Fruit fly (Drosophila melanogaster) Kc167 (cell line): ENCODE results near the gene ham.

ENCODE experiments used
- Myc ChIP-seq: fragments of >200 bp; optimal IDR thresholded peaks from 2 replicates; lab custom pipeline; 2017; ENCODE audit warnings: missing external identifiers
- Sin3A ChIP-seq: fragments of >200 bp; optimal IDR thresholded peaks from 2 replicates; lab custom pipeline; 2018; ENCODE audit warnings: missing external identifiers
- h ChIP-seq: fragments of >200 bp; optimal IDR thresholded peaks from 3 replicates; lab custom pipeline; 2018; ENCODE audit warnings: missing external identifiers
- insv ChIP-seq: fragments of >200 bp; optimal IDR thresholded peaks from 3 replicates; lab custom pipeline; 2018; ENCODE audit warnings: missing external identifiers
- psq ChIP-seq: fragments of >200 bp; optimal IDR thresholded peaks from 2 replicates; lab custom pipeline; 2017; ENCODE audit warnings: missing external identifiers
- ttk ChIP-seq: sonication (Bioruptor generic); optimal IDR thresholded peaks from 2 replicates; lab custom pipeline; 2017; ENCODE audit warnings: missing external identifiers

Gene ham

DNA sequence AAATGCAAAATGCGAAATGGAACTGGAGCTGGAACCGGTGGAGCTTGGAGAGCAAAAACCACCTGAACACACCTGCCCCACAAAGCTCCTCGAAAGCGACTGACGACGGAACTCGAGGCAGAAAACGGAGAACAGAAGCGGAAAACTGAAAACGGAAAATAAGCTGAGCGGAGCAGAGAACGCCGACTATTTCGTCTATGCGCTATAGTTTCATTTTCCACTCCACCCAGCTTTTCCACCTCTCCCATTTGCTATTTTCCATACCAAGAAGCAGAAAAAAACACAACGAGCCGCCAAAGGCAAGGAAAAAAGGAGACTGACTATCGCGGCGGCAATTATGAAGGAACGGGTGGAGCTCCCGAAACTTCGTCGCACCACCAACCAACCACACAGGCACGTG is at the start of gene ham:
TSS of gene ham (minus strand) at position 101 of the 400 bp plus-strand sequence.
- TF ChIP-seq ttk (lab: Kevin White, UChicago) (no peak), insv (lab: Kevin White, UChicago) (no peak), Sin3A (no peak), h (no peak), psq (lab: Kevin White, UChicago) (no peak), Myc (no peak)

DNA sequence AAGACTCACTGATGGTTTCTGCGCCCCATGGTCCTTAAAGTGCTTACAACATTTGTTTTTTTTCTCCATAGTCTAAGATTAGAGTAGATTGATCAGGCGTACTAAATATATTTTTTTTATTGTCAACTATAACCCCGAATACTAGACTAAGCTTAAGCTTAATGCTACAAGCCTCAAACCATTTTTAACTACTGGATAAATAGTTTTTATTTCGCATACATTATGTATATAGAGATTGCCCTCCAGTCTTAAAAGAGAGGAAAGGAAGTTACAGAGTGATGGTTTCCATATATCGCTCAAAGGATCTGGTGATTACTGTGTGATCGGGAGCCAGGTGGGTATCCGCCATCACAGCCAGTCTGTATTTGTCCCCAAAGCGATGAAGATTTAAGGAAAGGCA is 48.5 kb upstream of the ham start, which contains the start of gene CG31752:
TSS of gene CG31752 (minus strand) at position 101 of the 400 bp plus-strand sequence.
- TF ChIP-seq Sin3A (no peak), h (no peak), ttk (lab: Kevin White, UChicago) (no peak), Myc (no peak), insv (lab: Kevin White, UChicago) (no peak), psq (lab: Kevin White, UChicago) (no peak)

DNA sequence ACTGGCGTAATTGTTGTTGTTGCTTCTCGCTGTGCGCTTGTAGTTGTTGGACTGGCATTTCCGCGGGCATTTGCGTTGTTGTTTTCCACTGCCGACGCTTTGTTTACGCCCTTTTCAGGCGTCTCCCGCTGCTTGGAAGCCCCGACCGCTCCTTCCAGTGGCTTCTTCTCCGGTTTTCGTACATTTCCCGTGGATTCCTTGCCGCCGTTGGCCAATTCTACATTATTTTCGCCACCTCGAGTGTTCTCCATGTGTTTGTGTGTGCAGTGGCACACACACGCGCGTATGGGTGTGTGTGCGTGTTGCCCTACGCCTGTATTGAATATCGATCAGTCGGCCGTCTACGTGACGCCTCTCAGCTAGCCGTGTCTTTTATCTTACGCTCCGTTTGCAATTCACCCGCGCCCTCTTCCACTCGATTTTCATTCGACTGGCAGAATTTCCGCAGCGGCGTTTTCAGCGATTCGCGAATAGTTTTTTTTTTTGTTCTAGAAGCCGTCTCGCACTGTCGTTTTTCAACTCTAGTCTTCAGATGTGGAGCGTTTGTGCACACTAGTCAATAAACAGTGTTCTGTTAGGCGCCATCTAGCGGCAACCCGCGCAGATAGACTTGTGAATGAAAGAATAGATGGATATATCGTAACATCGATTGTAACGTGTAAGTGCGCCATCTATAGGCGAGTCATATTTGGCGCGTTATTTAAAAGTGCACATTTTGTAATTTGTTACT is 46.6 kb upstream of the ham start, which contains the start of gene CG10600:
TSS of gene CG10600 (minus strand) at position 537 of the 730 bp plus-strand sequence.
- no peak for TF ChIP-seq Myc

DNA sequence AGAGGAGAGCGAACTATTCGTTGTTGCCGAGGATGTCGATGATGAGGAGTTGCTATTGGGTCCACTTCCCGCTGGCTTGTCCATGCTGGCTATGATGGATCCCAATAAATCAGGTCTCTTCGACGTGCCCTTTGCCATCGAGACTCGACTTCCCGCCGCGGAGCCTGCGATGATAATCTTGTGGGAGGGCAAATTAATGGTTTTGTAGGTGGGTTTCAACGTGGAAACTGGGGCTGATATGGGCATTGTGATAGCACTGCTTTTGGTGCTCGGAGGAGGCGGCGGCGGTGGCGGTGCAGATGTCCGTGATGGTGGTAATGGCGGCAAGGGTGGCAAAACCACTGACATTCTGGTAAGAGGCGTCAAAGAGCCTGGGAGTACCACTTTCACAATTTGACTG is 41.8 kb upstream of the ham start:
- TF ChIP-seq Myc = no peak
- TF ChIP-seq Sin3A = no peak
- TF ChIP-seq psq (lab: Kevin White, UChicago) = no peak
- TF ChIP-seq h = no peak
- TF ChIP-seq insv (lab: Kevin White, UChicago) = no peak
- TF ChIP-seq ttk (lab: Kevin White, UChicago) = no peak

DNA sequence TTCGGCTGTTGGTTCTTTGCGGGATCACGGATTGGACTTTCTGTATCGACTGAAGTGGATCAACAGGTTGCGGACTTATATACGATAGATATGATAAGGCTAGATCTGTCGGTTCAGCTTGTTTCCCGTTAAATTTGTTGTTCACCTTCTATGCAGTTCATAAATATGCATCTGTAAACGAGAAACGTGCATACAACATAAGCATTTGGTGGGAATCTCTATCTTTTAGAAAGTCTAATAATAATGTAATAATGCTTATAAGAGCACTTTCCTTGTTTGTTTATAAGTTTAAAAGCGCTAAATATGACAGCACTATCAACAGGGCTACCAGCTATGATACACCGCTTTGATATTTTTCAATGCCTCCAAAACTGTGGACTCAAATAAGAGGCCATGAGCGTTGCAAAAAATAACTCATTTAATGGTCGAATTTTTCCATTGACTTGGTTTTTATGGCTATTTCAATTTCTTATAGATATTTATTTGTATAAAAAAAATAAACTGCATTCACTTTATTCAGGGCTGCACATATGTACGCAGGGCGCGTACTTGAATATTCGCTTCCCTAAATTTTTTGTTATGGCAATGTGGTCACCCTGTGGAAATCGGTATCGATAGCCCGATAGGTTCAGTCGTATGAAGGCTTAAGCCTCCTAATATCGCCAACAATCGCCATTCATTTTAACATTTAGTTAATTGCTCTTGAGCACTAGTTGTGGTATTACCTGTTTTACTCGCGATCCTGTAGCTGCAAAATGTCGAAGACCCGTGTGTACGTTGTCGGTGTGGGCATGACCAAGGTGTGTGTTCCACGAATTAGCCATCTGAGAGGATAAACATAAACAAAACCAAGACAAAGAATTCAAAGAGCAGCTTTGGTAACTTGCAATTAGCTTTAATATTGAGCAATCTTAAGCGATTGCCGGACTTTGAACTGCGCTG is 38.2 kb upstream of the ham start, which contains the start of the genes CG17597 and ScpX:
TSS of gene CG17597 (minus strand) at position 567 of the 942 bp plus-strand sequence.
TSS of gene ScpX (plus strand) at position 643 of the 942 bp plus-strand sequence.
- no peak for TF ChIP-seq Sin3A
- no peak for TF ChIP-seq insv (lab: Kevin White, UChicago)
- TF ChIP-seq ttk (lab: Kevin White, UChicago) = no peak
- no peak for TF ChIP-seq h
- no peak for TF ChIP-seq Myc
- TF ChIP-seq psq (lab: Kevin White, UChicago) = no peak

DNA sequence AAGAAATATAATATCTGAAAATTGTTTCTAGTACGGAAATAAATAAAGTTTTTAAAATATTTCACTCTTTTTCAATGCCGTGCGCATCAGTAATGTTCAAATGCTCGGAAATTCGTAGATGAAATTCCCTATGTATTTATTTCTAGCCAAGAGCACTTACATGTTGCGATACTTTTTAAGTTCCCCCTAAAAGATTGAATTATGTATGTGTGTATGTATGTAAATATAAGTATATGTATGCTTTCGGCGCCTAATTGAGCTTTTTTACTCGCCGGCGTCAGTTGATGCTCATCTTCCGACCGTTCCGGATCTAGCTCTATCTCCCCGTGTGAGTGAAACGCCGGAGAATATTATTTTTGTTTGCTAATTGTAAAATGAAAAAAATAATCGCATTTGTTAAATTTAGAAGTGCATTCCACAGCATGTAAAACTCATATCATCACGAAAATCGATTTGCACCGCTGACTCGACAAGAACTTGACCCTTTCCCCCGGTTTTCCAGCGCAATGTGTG is 33.8 kb upstream of the ham start, which contains the start of gene Ugt36E1:
TSS of gene Ugt36E1 (plus strand) at position 275 of the 513 bp plus-strand sequence.
- no peak for TF ChIP-seq ttk (lab: Kevin White, UChicago)
- no peak for TF ChIP-seq Myc
- TF ChIP-seq Sin3A = no peak
- no peak for TF ChIP-seq h

DNA sequence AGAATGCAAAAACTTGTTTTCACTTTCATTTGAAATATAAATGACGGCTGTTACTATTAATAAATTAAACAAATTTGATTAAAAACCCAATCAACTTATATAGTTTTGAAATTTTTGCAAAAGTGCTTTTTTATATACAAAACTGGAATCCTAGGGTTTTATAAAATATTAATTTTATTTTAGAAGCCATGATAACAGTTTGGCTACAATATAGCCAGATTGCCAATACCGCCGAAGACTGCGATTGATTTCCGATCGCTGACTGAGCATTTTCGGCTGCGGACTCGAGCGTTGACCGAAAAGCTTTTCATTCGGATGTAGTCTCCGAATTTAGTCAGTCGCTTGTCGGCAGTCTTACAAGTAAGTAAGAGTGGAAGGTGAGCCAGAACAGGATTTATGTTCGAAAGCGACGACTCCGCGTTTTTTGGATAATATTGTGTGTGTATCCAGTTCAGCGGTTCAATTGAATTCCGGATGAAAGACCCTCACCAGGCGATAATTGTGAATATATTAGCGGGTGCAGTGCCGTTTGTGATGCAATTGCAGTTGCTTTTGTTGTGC is 30.6 kb upstream of the ham start, which contains the start of gene Ugt36D1:
TSS of gene Ugt36D1 (plus strand) at position 306 of the 561 bp plus-strand sequence.
- TF ChIP-seq Myc = no peak
- TF ChIP-seq ttk (lab: Kevin White, UChicago) = no peak
- no peak for TF ChIP-seq insv (lab: Kevin White, UChicago)
- no peak for TF ChIP-seq h
- TF ChIP-seq psq (lab: Kevin White, UChicago) = no peak

DNA sequence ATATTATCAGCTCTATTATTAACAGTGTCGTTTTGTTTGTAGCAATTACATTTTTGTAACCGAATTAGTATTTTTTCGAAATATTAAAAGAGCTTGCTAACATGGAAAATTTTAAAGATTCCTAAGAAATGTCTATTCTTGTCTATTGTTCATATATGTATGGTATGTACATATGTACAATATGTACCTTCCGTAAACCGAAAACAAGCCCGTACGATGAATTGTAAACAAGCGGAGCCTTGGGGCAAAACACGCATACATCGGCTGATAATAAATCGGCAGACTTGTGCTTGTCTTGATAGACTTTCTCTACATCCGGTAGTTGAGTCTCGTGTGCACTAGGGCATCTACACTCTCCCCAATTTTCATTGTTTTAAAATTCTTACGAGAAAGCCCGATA is 30.1 kb upstream of the ham start:
- TF ChIP-seq psq (lab: Kevin White, UChicago) (no peak), insv (lab: Kevin White, UChicago) (no peak), h (no peak), Myc (no peak), ttk (lab: Kevin White, UChicago) (no peak), Sin3A (no peak)

DNA sequence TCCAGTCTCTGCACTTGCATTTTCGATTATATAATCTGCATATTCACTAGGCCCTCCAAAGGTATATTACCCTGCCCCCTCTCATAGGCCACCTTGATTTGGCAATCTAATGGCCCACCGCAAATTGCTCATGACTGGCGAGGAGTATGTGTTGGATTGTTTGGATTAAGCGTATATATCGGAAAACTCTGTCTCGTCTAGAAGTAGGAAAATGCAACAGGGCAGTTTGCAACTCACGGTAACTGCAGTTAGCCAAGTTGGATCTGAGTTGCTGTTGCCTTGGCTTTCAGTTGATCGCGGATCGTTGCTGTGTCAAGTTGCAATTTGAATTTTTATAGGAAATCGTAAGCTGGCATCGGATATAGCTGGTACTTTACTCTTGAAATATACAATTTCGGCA is 26.3 kb upstream of the ham start, which contains the start of gene Ugt36F1:
TSS of gene Ugt36F1 (plus strand) at position 301 of the 400 bp plus-strand sequence.
- no peak for TF ChIP-seq Myc
- TF ChIP-seq h = no peak
- no peak for TF ChIP-seq ttk (lab: Kevin White, UChicago)
- no peak for TF ChIP-seq insv (lab: Kevin White, UChicago)
- no peak for TF ChIP-seq psq (lab: Kevin White, UChicago)
- no peak for TF ChIP-seq Sin3A

DNA sequence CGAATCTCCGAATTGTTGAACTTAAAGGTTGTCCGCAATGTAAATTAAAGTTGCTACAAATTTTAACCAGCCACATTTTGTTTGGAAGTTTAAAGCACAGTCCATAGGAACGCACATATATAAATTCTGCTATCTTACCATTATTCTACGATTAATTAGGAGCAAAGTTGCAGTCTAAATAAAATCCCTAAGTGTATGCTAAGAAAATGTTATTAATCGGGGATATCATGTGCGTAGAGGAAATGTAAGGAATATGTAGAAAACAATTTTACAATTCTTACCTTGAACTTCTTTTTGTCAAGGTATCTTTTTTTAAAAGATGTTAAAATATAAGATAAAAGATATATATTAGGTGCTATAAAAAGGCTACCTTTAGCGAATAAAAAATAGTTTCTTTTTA is 25.7 kb upstream of the ham start:
- TF ChIP-seq Myc (no peak), h (no peak), ttk (lab: Kevin White, UChicago) (no peak), insv (lab: Kevin White, UChicago) (no peak), Sin3A (no peak), psq (lab: Kevin White, UChicago) (no peak)

DNA sequence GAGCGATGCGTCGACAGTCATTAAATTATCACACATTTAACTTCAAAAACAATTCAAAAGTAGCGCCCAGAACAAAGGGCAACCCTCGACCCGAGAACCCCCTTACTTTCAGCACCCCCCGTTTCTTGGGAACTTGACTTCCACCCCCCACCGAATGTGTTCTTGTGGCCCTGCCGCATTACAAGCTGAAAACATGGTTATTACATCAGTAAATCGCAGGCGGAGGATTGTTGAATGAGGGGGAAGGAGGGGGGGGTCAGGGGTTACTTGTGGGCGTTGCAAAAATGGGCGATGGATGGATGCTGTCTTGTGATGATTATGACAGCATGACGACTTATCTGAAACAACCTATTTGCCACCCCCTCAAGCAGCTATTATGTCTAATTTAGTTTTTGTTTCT is 22.5 kb upstream of the ham start:
- TF ChIP-seq psq (lab: Kevin White, UChicago) (no peak), Sin3A (no peak), insv (lab: Kevin White, UChicago) (no peak), Myc (no peak), ttk (lab: Kevin White, UChicago) (no peak), h (no peak)

DNA sequence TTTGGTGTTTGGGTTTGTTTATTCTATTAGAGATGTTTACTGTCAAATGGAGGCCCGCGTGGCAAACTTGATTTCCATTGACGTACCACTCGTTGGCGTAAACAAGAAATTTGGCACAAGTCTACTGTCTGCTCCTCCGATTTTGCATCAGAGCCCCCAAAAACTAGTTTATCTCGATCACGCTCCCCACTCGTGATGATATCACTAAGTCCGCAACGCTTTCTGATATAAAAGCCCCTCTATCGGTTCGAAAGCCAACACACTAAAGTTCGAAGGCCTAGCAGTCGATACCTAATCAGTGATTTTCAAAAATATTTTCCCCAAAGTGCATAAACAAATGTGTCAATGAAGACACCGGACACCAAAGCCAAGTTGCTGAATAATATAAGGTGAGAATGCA is 20.0 kb upstream of the ham start:
- no peak for TF ChIP-seq psq (lab: Kevin White, UChicago)
- no peak for TF ChIP-seq Sin3A
- TF ChIP-seq insv (lab: Kevin White, UChicago) = no peak
- TF ChIP-seq Myc = no peak
- TF ChIP-seq ttk (lab: Kevin White, UChicago) = no peak
- TF ChIP-seq h = no peak
